Worm (Caenorhabditis elegans) whole organism, early embryonic: ENCODE data around the gene sri-34.

Experiments
- F13C5.2 ChIP-seq: sonication (generic microtip); optimal IDR thresholded peaks from 2 replicates; lab custom pipeline; 2017; ENCODE audit warnings: mild to moderate bottlenecking, missing genetic modification characterization, inconsistent platforms, missing compliant biosample characterization
- aly-1 ChIP-seq: sonication (generic microtip); optimal IDR thresholded peaks from 2 replicates; lab custom pipeline; 2016; ENCODE audit warnings: missing genetic modification characterization, missing compliant biosample characterization
- ama-1 ChIP-seq: fragments of 150-350 bp; optimal IDR thresholded peaks from 2 replicates; lab custom pipeline; 2014
- ceh-13 ChIP-seq: fragments of 200-800 bp; sonication (Bioruptor generic); optimal IDR thresholded peaks from 2 replicates; lab custom pipeline; 2018; ENCODE audit warnings: mild to moderate bottlenecking, missing genetic modification characterization, missing compliant biosample characterization
- ceh-36 ChIP-seq: sonication (generic microtip); optimal IDR thresholded peaks from 2 replicates; lab custom pipeline; 2016; ENCODE audit warnings: missing genetic modification characterization, inconsistent platforms, missing compliant biosample characterization
- hmg-4 ChIP-seq: fragments of 200-800 bp; sonication (Bioruptor generic); optimal IDR thresholded peaks from 2 replicates; lab custom pipeline; 2018; ENCODE audit warnings: mild to moderate bottlenecking, missing genetic modification characterization, missing compliant biosample characterization
- pes-1 ChIP-seq: fragments of 200-800 bp; sonication (Bioruptor generic); IDR thresholded peaks from 2 replicates; pipeline ENCODE4 v1.3.6; 2022; ENCODE audit warnings: missing genetic modification reagents, missing genetic modification characterization, missing compliant biosample characterization
- sea-1 ChIP-seq: fragments of 200-800 bp; sonication (Bioruptor generic); conservative IDR thresholded peaks from 2 replicates; pipeline ENCODE4 v1.3.6; 2022; ENCODE audit warnings: missing genetic modification characterization, missing compliant biosample characterization
- tbx-11 ChIP-seq: fragments of 200-800 bp; sonication (Bioruptor generic); IDR thresholded peaks from 2 replicates; pipeline ENCODE4 v1.3.6; 2022; ENCODE audit warnings: missing genetic modification characterization, missing compliant biosample characterization
- tbx-37 ChIP-seq: fragments of 200-800 bp; sonication (Bioruptor generic); conservative IDR thresholded peaks from 2 replicates; pipeline ENCODE4 v1.3.6; 2022; ENCODE audit warnings: missing genetic modification reagents, missing genetic modification characterization, missing compliant biosample characterization
- tra-4 ChIP-seq: sonication (generic microtip); optimal IDR thresholded peaks from 2 replicates; lab custom pipeline; 2017; ENCODE audit warnings: missing genetic modification characterization, missing compliant biosample characterization

DNA sequence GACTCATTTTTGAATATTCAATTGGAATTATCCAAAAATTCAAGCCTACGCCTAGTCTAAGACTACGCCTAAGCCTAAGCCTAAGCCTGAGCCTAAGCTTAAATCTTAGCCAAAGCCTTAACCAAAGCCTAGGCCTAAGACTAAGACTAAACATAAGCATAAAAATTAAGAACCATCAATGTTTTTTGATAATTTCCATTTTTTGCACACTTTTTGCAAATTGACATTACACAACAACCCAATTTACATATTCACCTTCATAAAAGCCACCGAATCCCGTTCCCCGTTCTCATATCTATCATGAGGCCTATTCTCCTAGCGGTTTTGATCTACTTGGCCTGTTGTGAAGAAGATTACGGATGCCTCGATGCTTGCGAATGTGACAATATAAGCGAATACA is 41.4 kb downstream of the sri-34 start, which contains the start of gene T10D4.7:
- no peak for TF ChIP-seq ceh-13
- no peak for TF ChIP-seq F13C5.2 (tag; lab: Kevin White, UChicago)
- no peak for TF ChIP-seq tbx-37 (GFP tag; lab: Robert Waterston, UW)
- no peak for TF ChIP-seq ama-1 (lab: Kevin White, UChicago)
- no peak for TF ChIP-seq pes-1
- TF ChIP-seq aly-1 (tag; lab: Kevin White, UChicago) = no peak
- no peak for TF ChIP-seq tra-4
- TF ChIP-seq tbx-11 (GFP tag; lab: Robert Waterston, UW) = no peak
- no peak for TF ChIP-seq ceh-36 (tag; lab: Kevin White, UChicago)
- TF ChIP-seq hmg-4 = no peak
- no peak for TF ChIP-seq sea-1 (GFP tag; lab: Robert Waterston, UW)
